Worm (Caenorhabditis elegans) whole organism, young adult: ENCODE measurements around the gene ctns-1.

Experiments
- F23B12.7 ChIP-seq: sonication (generic microtip); optimal IDR thresholded peaks from 2 replicates; lab custom pipeline; 2017; ENCODE audit warnings: missing genetic modification characterization, mild to moderate bottlenecking, missing compliant biosample characterization, antibody characterized with exemption, moderate library complexity; ENCODE audit not compliant: insufficient read depth
- F37B4.10 ChIP-seq: fragments of 200-800 bp; sonication (Bioruptor generic); IDR thresholded peaks from 2 replicates; pipeline ENCODE4 v1.3.6; 2022; ENCODE audit warnings: missing genetic modification characterization, missing compliant biosample characterization
- K11D2.4 ChIP-seq: fragments of 200-800 bp; sonication (Bioruptor generic); IDR thresholded peaks from 2 replicates; pipeline ENCODE4 v1.3.6; 2022; ENCODE audit warnings: missing genetic modification reagents, missing genetic modification characterization, missing compliant biosample characterization
- Y53F4B.3 ChIP-seq: fragments of 200-800 bp; sonication (Bioruptor generic); IDR thresholded peaks from 2 replicates; pipeline ENCODE4 v1.3.6; 2022; ENCODE audit warnings: missing genetic modification reagents, missing genetic modification characterization, missing compliant biosample characterization
- ama-1 ChIP-seq, 3 experiments: fragments of 150-350 bp in 1 of 3; sonication (generic microtip) in 2 of 3; optimal IDR thresholded peaks; 2 replicates each; lab custom pipeline; 2014 to 2018; ENCODE audit warnings: missing biosample characterization in 2 of 3, missing genetic modification characterization in 2 of 3, missing genetic modification reagents in 2 of 3
- ceh-91 ChIP-seq: fragments of 200-800 bp; sonication (Bioruptor generic); IDR thresholded peaks from 2 replicates; pipeline ENCODE4 v1.3.6; 2022; ENCODE audit warnings: missing genetic modification reagents, missing genetic modification characterization, missing compliant biosample characterization
- egl-44 ChIP-seq: fragments of 200-800 bp; sonication (Bioruptor generic); IDR thresholded peaks from 2 replicates; pipeline ENCODE4 v1.3.6; 2022; ENCODE audit warnings: missing genetic modification reagents, missing genetic modification characterization, missing compliant biosample characterization
- let-607 ChIP-seq, 2 experiments: fragments of 200-800 bp in 1 of 2; sonication (Bioruptor generic) in 1 of 2; sonication (generic microtip) in 1 of 2; optimal IDR thresholded peaks; 2 replicates each; lab custom pipeline; 2016 to 2018; ENCODE audit warnings: mild to moderate bottlenecking in 2 of 2, missing compliant biosample characterization in 2 of 2, missing genetic modification characterization in 2 of 2, moderate library complexity in 2 of 2, missing genotype in 1 of 2
- lin-26 ChIP-seq: fragments of 200-800 bp; sonication (Bioruptor generic); IDR thresholded peaks from 2 replicates; pipeline ENCODE4 v1.3.6; 2022; ENCODE audit warnings: missing genetic modification reagents, missing genetic modification characterization, missing compliant biosample characterization
- lin-40 ChIP-seq: sonication (generic microtip); optimal IDR thresholded peaks from 2 replicates; lab custom pipeline; 2016; ENCODE audit warnings: missing genetic modification characterization, mild to moderate bottlenecking, missing compliant biosample characterization, missing genotype, missing genetic modification reagents
- lsl-1 ChIP-seq: fragments of 200-800 bp; sonication (Bioruptor generic); optimal IDR thresholded peaks from 2 replicates; lab custom pipeline; 2018; ENCODE audit warnings: mild to moderate bottlenecking, missing genetic modification characterization, moderate library complexity, missing compliant biosample characterization
- madf-3 ChIP-seq: fragments of 200-800 bp; sonication (Bioruptor generic); IDR thresholded peaks from 2 replicates; pipeline ENCODE4 v1.3.6; 2022; ENCODE audit warnings: missing genetic modification reagents, missing genetic modification characterization, missing compliant biosample characterization
- nfyb-1 ChIP-seq: fragments of 200-800 bp; sonication (Bioruptor generic); IDR thresholded peaks from 2 replicates; pipeline ENCODE4 v1.3.6; 2022; ENCODE audit warnings: missing genetic modification reagents, missing genetic modification characterization, missing compliant biosample characterization
- snpc-1.3 ChIP-seq: sonication (generic microtip); optimal IDR thresholded peaks from 2 replicates; lab custom pipeline; 2017; ENCODE audit warnings: missing genetic modification characterization, mild to moderate bottlenecking, missing compliant biosample characterization, antibody characterized with exemption, moderate library complexity, missing genotype, missing genetic modification reagents; ENCODE audit not compliant: insufficient read depth

ce11 chrII:8138015-8138546 lies 1.4 kb upstream of the ctns-1 start, which contains the start of gene cdc-48.2:
- TF ChIP-seq ceh-91 (GFP tag; lab: Robert Waterston, UW) (no peak), K11D2.4 (GFP tag; lab: Robert Waterston, UW) (no peak), lsl-1 (GFP tag; lab: Kevin White, UChicago) (no peak), lin-26 (GFP tag; lab: Robert Waterston, UW) (no peak), ama-1 (optimal IDR thresholded peaks at IDR 0.05; lab: Kevin White, UChicago) (no peak), ama-1 (GFP tag; optimal IDR thresholded peaks at IDR 0.05; lab: Kevin White, UChicago) (no peak), nfyb-1 (GFP tag; lab: Robert Waterston, UW) (no peak), Y53F4B.3 (GFP tag; lab: Robert Waterston, UW) (no peak), F37B4.10 (GFP tag; lab: Robert Waterston, UW) (no peak), let-607 (tag; optimal IDR thresholded peaks at IDR 0.05; lab: Kevin White, UChicago) (no peak), snpc-1.3 (no peak), lin-40 (tag; lab: Kevin White, UChicago) (no peak), F23B12.7 (no peak), madf-3 (GFP tag; lab: Robert Waterston, UW) (no peak), egl-44 (GFP tag; lab: Robert Waterston, UW) (no peak)
